Fruit fly (Drosophila melanogaster) whole organism, embryonic: ENCODE data around the gene Jon65Aiii.

Source experiments
- CG18476 ChIP-seq: fragments of 200-800 bp; sonication (Bioruptor generic); optimal IDR thresholded peaks from 2 replicates; lab custom pipeline; 2016; ENCODE audit warnings: missing biosample characterization, mild to moderate bottlenecking, missing genetic modification characterization
- CHES-1-like ChIP-seq: fragments of 200-800 bp; sonication (Bioruptor generic); optimal IDR thresholded peaks from 2 replicates; lab custom pipeline; 2016; ENCODE audit warnings: missing biosample characterization, missing genetic modification characterization
- Chrac-16 ChIP-seq: fragments of 200-800 bp; sonication (Bioruptor generic); optimal IDR thresholded peaks from 3 replicates; lab custom pipeline; 2016; ENCODE audit warnings: missing biosample characterization, missing genetic modification characterization
- Hand ChIP-seq: fragments of 200-800 bp; sonication (Bioruptor generic); optimal IDR thresholded peaks from 2 replicates; lab custom pipeline; 2017; ENCODE audit warnings: mild to moderate bottlenecking, missing biosample characterization, missing genetic modification reagents, missing genetic modification characterization
- Optix ChIP-seq: fragments of 200-800 bp; sonication (Bioruptor generic); IDR thresholded peaks from 3 replicates; pipeline ENCODE4 v1.3.6; 2022; ENCODE audit warnings: missing biosample characterization, missing genetic modification characterization
- Sox100B ChIP-seq: fragments of 200-800 bp; sonication (Bioruptor generic); optimal IDR thresholded peaks from 3 replicates; lab custom pipeline; 2018; ENCODE audit warnings: missing biosample characterization, mild to moderate bottlenecking, missing genetic modification characterization
- eve ChIP-seq, 2 experiments: fragments of >200 bp; optimal IDR thresholded peaks; 2 replicates each; lab custom pipeline; 2017; ENCODE audit warnings: missing biosample characterization in 2 of 2, missing genetic modification characterization in 2 of 2
- kah ChIP-seq: fragments of 200-800 bp; sonication (Bioruptor generic); optimal IDR thresholded peaks from 2 replicates; lab custom pipeline; 2018; ENCODE audit warnings: missing biosample characterization, mild to moderate bottlenecking, missing genetic modification characterization
- lola ChIP-seq, 3 experiments: fragments of >200 bp in 2 of 3; fragments of 200-800 bp in 1 of 3; sonication (Bioruptor generic) in 1 of 3; optimal IDR thresholded peaks; 2 replicates each; lab custom pipeline; 2017 to 2019; ENCODE audit warnings: missing biosample characterization in 3 of 3, missing genetic modification characterization in 3 of 3, mild to moderate bottlenecking in 1 of 3, moderate library complexity in 1 of 3
- run ChIP-seq: fragments of 200-800 bp; sonication (Bioruptor generic); optimal IDR thresholded peaks from 3 replicates; lab custom pipeline; 2018; ENCODE audit warnings: missing biosample characterization, mild to moderate bottlenecking, missing genetic modification characterization

- TF ChIP-seq CG18476 (GFP tag; lab: Kevin White, UChicago) (no peak), run (tag; lab: Kevin White, UChicago) (no peak), Chrac-16 (GFP tag; lab: Kevin White, UChicago) (no peak), kah (no peak), lola (GFP tag; optimal IDR thresholded peaks at IDR 0.05; lab: Kevin White, UChicago) (no peak), Optix (GFP tag; lab: Robert Waterston, UW) (no peak), Hand (GFP tag; lab: Kevin White, UChicago) (no peak), CHES-1-like (GFP tag; lab: Kevin White, UChicago) (no peak), Sox100B (GFP tag; lab: Kevin White, UChicago) (no peak), eve (GFP tag; optimal IDR thresholded peaks at IDR 0.05; lab: Kevin White, UChicago) (no peak)
These were observed 17.6 kb downstream of the Jon65Aiii start for dm6 chr3L:6068178-6068577.
